Fruit fly (Drosophila melanogaster) whole organism, embryonic: ENCODE data around the gene gammaCOP.

ENCODE experiments used
- Antp ChIP-seq: fragments of 200-800 bp; sonication (Bioruptor generic); optimal IDR thresholded peaks from 3 replicates; lab custom pipeline; 2016; ENCODE audit warnings: missing biosample characterization, missing genetic modification characterization
- Awh ChIP-seq: fragments of 200-800 bp; sonication (Bioruptor generic); IDR thresholded peaks from 2 replicates; pipeline ENCODE4, ENCODE4 v1.3.6; 2022; ENCODE audit warnings: missing biosample characterization, missing genetic modification characterization
- CG10654 ChIP-seq: fragments of 200-800 bp; sonication (Bioruptor generic); optimal IDR thresholded peaks from 2 replicates; lab custom pipeline; 2016; ENCODE audit warnings: missing biosample characterization, missing genetic modification characterization
- CG11398 ChIP-seq: fragments of 200-800 bp; sonication (Bioruptor generic); optimal IDR thresholded peaks from 2 replicates; lab custom pipeline; 2016; ENCODE audit warnings: missing biosample characterization, missing genetic modification characterization
- CG12391 ChIP-seq: fragments of 200-800 bp; sonication (Bioruptor generic); optimal IDR thresholded peaks from 3 replicates; lab custom pipeline; 2018; ENCODE audit warnings: missing biosample characterization, mild to moderate bottlenecking, missing genetic modification characterization, moderate library complexity
- CG12659 ChIP-seq: fragments of 200-800 bp; sonication (Bioruptor generic); optimal IDR thresholded peaks from 3 replicates; lab custom pipeline; 2017; ENCODE audit warnings: mild to moderate bottlenecking, missing biosample characterization, missing genetic modification reagents, missing genetic modification characterization
- CG13287 ChIP-seq: fragments of 200-800 bp; sonication (Bioruptor generic); IDR thresholded peaks from 2 replicates; pipeline ENCODE4 v1.3.6; 2022; ENCODE audit warnings: missing biosample characterization, missing genetic modification characterization; ENCODE audit not compliant: partially characterized antibody
- CG13624 ChIP-seq: fragments of 200-800 bp; sonication (Bioruptor generic); optimal IDR thresholded peaks from 2 replicates; lab custom pipeline; 2016; ENCODE audit warnings: missing biosample characterization, missing genetic modification characterization
- CG14710 ChIP-seq: fragments of 200-800 bp; sonication (Bioruptor generic); optimal IDR thresholded peaks from 3 replicates; lab custom pipeline; 2019; ENCODE audit warnings: missing biosample characterization, mild to moderate bottlenecking, missing genetic modification characterization, moderate library complexity
- CG14860 ChIP-seq: fragments of 200-800 bp; sonication (Bioruptor generic); IDR thresholded peaks from 3 replicates; pipeline ENCODE4 v1.3.6; 2022; ENCODE audit warnings: missing biosample characterization, missing genetic modification characterization; ENCODE audit not compliant: partially characterized antibody
- CG15514 ChIP-seq: fragments of 200-800 bp; sonication (Bioruptor generic); optimal IDR thresholded peaks from 3 replicates; lab custom pipeline; 2017; ENCODE audit warnings: missing biosample characterization, missing genetic modification characterization, mild to moderate bottlenecking, moderate library complexity, missing genetic modification reagents
- CG1647 ChIP-seq: fragments of 200-800 bp; sonication (Bioruptor generic); optimal IDR thresholded peaks from 3 replicates; lab custom pipeline; 2016; ENCODE audit warnings: missing biosample characterization, missing genetic modification characterization
- CG17385 ChIP-seq: fragments of 200-800 bp; sonication (Bioruptor generic); optimal IDR thresholded peaks from 3 replicates; lab custom pipeline; 2018; ENCODE audit warnings: missing biosample characterization, mild to moderate bottlenecking, missing genetic modification characterization
- CG17829 ChIP-seq: fragments of 200-800 bp; optimal IDR thresholded peaks from 2 replicates; lab custom pipeline; 2019; ENCODE audit warnings: missing biosample characterization, mild to moderate bottlenecking, missing genetic modification characterization, moderate library complexity
- CG18011 ChIP-seq: fragments of 200-800 bp; sonication (Bioruptor generic); optimal IDR thresholded peaks from 2 replicates; lab custom pipeline; 2017; ENCODE audit warnings: missing biosample characterization, missing genetic modification characterization, mild to moderate bottlenecking, moderate library complexity, missing genotype
- CG2875 ChIP-seq: fragments of 200-800 bp; sonication (Bioruptor generic); optimal IDR thresholded peaks from 2 replicates; lab custom pipeline; 2017; ENCODE audit warnings: missing biosample characterization, mild to moderate bottlenecking, missing genetic modification characterization, missing genetic modification reagents
- CG31365 ChIP-seq: fragments of 200-800 bp; sonication (Bioruptor generic); optimal IDR thresholded peaks from 2 replicates; lab custom pipeline; 2018; ENCODE audit warnings: missing biosample characterization, mild to moderate bottlenecking, missing genetic modification characterization
- CG3281 ChIP-seq: fragments of 200-800 bp; sonication (Bioruptor generic); optimal IDR thresholded peaks from 3 replicates; lab custom pipeline; 2017; ENCODE audit warnings: missing biosample characterization, mild to moderate bottlenecking, missing genetic modification characterization
- CG3407 ChIP-seq: fragments of 200-800 bp; sonication (Bioruptor generic); optimal IDR thresholded peaks from 2 replicates; lab custom pipeline; 2018; ENCODE audit warnings: missing biosample characterization, mild to moderate bottlenecking, missing genetic modification characterization
- CG4282 ChIP-seq: fragments of 200-800 bp; sonication (Bioruptor generic); optimal IDR thresholded peaks from 2 replicates; lab custom pipeline; 2016; ENCODE audit warnings: missing biosample characterization, missing genetic modification characterization
- CG8388 ChIP-seq: fragments of 200-800 bp; sonication (Bioruptor generic); optimal IDR thresholded peaks from 2 replicates; lab custom pipeline; 2019; ENCODE audit warnings: missing biosample characterization, mild to moderate bottlenecking, missing genetic modification characterization, moderate library complexity
- CG8478 ChIP-seq: fragments of >200 bp; optimal IDR thresholded peaks from 2 replicates; lab custom pipeline; 2018
- Camta ChIP-seq: fragments of 200-800 bp; sonication (Bioruptor generic); optimal IDR thresholded peaks from 2 replicates; lab custom pipeline; 2016; ENCODE audit warnings: missing biosample characterization, missing genetic modification characterization
- Dp ChIP-seq: fragments of 200-800 bp; sonication (Bioruptor generic); optimal IDR thresholded peaks from 2 replicates; lab custom pipeline; 2018; ENCODE audit warnings: missing biosample characterization, mild to moderate bottlenecking, missing genetic modification characterization, moderate library complexity
- E2f2 ChIP-seq: fragments of 200-800 bp; sonication (Bioruptor generic); IDR thresholded peaks from 2 replicates; pipeline ENCODE4 v1.3.6; 2022; ENCODE audit warnings: missing biosample characterization, missing genetic modification characterization
- Ets65A ChIP-seq: fragments of 200-800 bp; sonication (Bioruptor generic); peaks from one replicate; lab custom pipeline; 2016; ENCODE audit warnings: missing biosample characterization, missing genetic modification characterization
- H2.0 ChIP-seq: fragments of 200-800 bp; sonication (Bioruptor generic); IDR thresholded peaks from 2 replicates; pipeline ENCODE4 v1.3.6; 2022; ENCODE audit warnings: missing biosample characterization, missing genetic modification characterization
- HmgZ ChIP-seq: fragments of 200-800 bp; sonication (Bioruptor generic); optimal IDR thresholded peaks from 2 replicates; lab custom pipeline; 2018; ENCODE audit warnings: missing biosample characterization, mild to moderate bottlenecking, missing genetic modification characterization
- Hr78 ChIP-seq, 2 experiments: fragments of 200-800 bp in 1 of 2; fragments of >200 bp in 1 of 2; sonication (Bioruptor generic) in 1 of 2; optimal IDR thresholded peaks; 2 replicates each; lab custom pipeline; 2017 to 2019; ENCODE audit warnings: missing biosample characterization in 2 of 2, missing genetic modification characterization in 2 of 2, mild to moderate bottlenecking in 1 of 2, moderate library complexity in 1 of 2
- Med ChIP-seq: fragments of 200-800 bp; sonication (Bioruptor generic); peaks from one replicate; lab custom pipeline; 2016; ENCODE audit warnings: missing biosample characterization, missing genetic modification characterization, mild to moderate bottlenecking, inconsistent platforms, moderate library complexity
- Myb ChIP-seq: fragments of 200-800 bp; sonication (Bioruptor generic); optimal IDR thresholded peaks from 2 replicates; lab custom pipeline; 2016; ENCODE audit warnings: missing biosample characterization, missing genetic modification characterization
- Side ChIP-seq: fragments of 200-800 bp; sonication (Bioruptor generic); optimal IDR thresholded peaks from 2 replicates; lab custom pipeline; 2016; ENCODE audit warnings: missing biosample characterization, missing genetic modification characterization
- Sin3A ChIP-seq: fragments of >200 bp; optimal IDR thresholded peaks from 2 replicates; lab custom pipeline; 2018
- Taf1 ChIP-seq: fragments of 200-800 bp; sonication (Bioruptor generic); IDR thresholded peaks from 2 replicates; pipeline ENCODE4 v1.3.6; 2022; ENCODE audit warnings: missing biosample characterization, missing genetic modification characterization
- bab2 ChIP-seq: fragments of 200-800 bp; sonication (Bioruptor generic); optimal IDR thresholded peaks from 2 replicates; lab custom pipeline; 2016; ENCODE audit warnings: missing biosample characterization, missing genetic modification characterization
- bbx ChIP-seq: fragments of 200-800 bp; sonication (Bioruptor generic); IDR thresholded peaks from 2 replicates; pipeline ENCODE4 v1.3.6; 2022; ENCODE audit warnings: missing biosample characterization, missing genetic modification characterization; ENCODE audit not compliant: partially characterized antibody
- bcd ChIP-seq: fragments of 200-800 bp; sonication (Bioruptor generic); optimal IDR thresholded peaks from 2 replicates; lab custom pipeline; 2017; ENCODE audit warnings: missing biosample characterization, mild to moderate bottlenecking, missing genetic modification characterization
- chinmo ChIP-seq: fragments of 200-800 bp; sonication (Bioruptor generic); IDR thresholded peaks from 4 replicates; pipeline ENCODE4 v1.3.6; 2022; ENCODE audit warnings: missing biosample characterization, missing genetic modification characterization; ENCODE audit not compliant: partially characterized antibody
- emc ChIP-seq: fragments of 200-800 bp; sonication (Bioruptor generic); optimal IDR thresholded peaks from 2 replicates; lab custom pipeline; 2016; ENCODE audit warnings: missing biosample characterization, missing genetic modification characterization
- h ChIP-seq: fragments of >200 bp; optimal IDR thresholded peaks from 2 replicates; lab custom pipeline; 2017
- hbn ChIP-seq: fragments of 200-800 bp; sonication (Bioruptor generic); IDR thresholded peaks from 2 replicates; pipeline ENCODE4 v1.3.6; 2022; ENCODE audit warnings: missing biosample characterization, missing genetic modification characterization; ENCODE audit not compliant: partially characterized antibody
- ind ChIP-seq: fragments of 200-800 bp; sonication (Bioruptor generic); optimal IDR thresholded peaks from 3 replicates; lab custom pipeline; 2016; ENCODE audit warnings: missing biosample characterization, missing genetic modification characterization
- jumu ChIP-seq: fragments of 200-800 bp; sonication (Bioruptor generic); optimal IDR thresholded peaks from 3 replicates; lab custom pipeline; 2016; ENCODE audit warnings: missing biosample characterization, missing genetic modification characterization
- kah ChIP-seq: fragments of 200-800 bp; sonication (Bioruptor generic); optimal IDR thresholded peaks from 2 replicates; lab custom pipeline; 2018; ENCODE audit warnings: missing biosample characterization, mild to moderate bottlenecking, missing genetic modification characterization
- phol ChIP-seq: fragments of 200-800 bp; sonication (Bioruptor generic); optimal IDR thresholded peaks from 3 replicates; lab custom pipeline; 2018; ENCODE audit warnings: missing biosample characterization, mild to moderate bottlenecking, missing genetic modification characterization, moderate library complexity
- psq ChIP-seq: fragments of 200-800 bp; sonication (Bioruptor generic); optimal IDR thresholded peaks from 2 replicates; lab custom pipeline; 2017; ENCODE audit warnings: missing biosample characterization, missing genetic modification characterization
- pzg ChIP-seq: fragments of 200-800 bp; sonication (Bioruptor generic); optimal IDR thresholded peaks from 3 replicates; lab custom pipeline; 2018; ENCODE audit warnings: missing biosample characterization, mild to moderate bottlenecking, missing genetic modification characterization, moderate library complexity
- stwl ChIP-seq: fragments of 200-800 bp; sonication (Bioruptor generic); optimal IDR thresholded peaks from 3 replicates; lab custom pipeline; 2018; ENCODE audit warnings: missing biosample characterization, mild to moderate bottlenecking, missing genetic modification characterization, moderate library complexity
- tna ChIP-seq: fragments of 200-800 bp; sonication (Bioruptor generic); IDR thresholded peaks from 2 replicates; pipeline ENCODE4 v1.3.6; 2022; ENCODE audit warnings: missing biosample characterization, missing genetic modification characterization; ENCODE audit not compliant: partially characterized antibody
- trem ChIP-seq: fragments of 200-800 bp; optimal IDR thresholded peaks from 3 replicates; lab custom pipeline; 2019; ENCODE audit warnings: missing biosample characterization, mild to moderate bottlenecking, missing genetic modification characterization, moderate library complexity
- zf30C ChIP-seq: fragments of 200-800 bp; sonication (Bioruptor generic); optimal IDR thresholded peaks from 3 replicates; lab custom pipeline; 2018; ENCODE audit warnings: missing biosample characterization, mild to moderate bottlenecking, missing genetic modification characterization

The gammaCOP gene

DNA sequence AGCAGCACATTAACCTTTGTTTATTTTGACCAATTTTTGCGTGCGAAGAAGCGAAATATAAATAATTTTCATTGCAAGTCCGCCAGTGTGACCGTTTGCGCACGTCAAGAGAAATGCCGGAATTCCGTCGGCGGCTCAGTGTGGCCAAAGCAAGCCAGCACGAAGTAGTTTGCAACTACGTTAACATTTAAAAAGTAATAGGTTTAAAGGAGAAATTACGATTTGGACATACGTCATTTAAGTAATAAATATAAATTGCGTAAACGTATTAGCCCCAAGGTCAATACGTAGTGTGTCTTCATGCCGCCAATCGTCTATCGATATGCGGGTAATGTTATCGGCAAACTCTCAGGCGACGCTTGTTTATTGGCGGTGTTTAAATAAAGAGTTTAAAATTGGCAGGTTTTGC lies 8.6 kb downstream of the gammaCOP start, which contains the start of the genes pygo and rod (continued):
- peak; percentile 48 for TF ChIP-seq phol (tag; lab: Kevin White, UChicago)
- peak; percentile 37 for TF ChIP-seq CG13624
- peak; percentile 59 for TF ChIP-seq jumu (GFP tag; lab: Kevin White, UChicago)
- no peak for TF ChIP-seq CG8478 (lab: Kevin White, UChicago)
- TF ChIP-seq emc (GFP tag; lab: Kevin White, UChicago) = no peak
- TF ChIP-seq Taf1 = no peak
- TF ChIP-seq CG14860 = peak; percentile 65
- no peak for TF ChIP-seq kah (GFP tag; lab: Kevin White, UChicago)
- no peak for TF ChIP-seq CG8388 (GFP tag; lab: Kevin White, UChicago)
- no peak for TF ChIP-seq CG2875 (GFP tag; lab: Kevin White, UChicago)
- peak; percentile 62 for TF ChIP-seq CG14710 (tag; lab: Kevin White, UChicago)
- TF ChIP-seq HmgZ (tag; lab: Kevin White, UChicago) = peak; percentile 66
- no peak for TF ChIP-seq CG3281 (GFP tag; lab: Kevin White, UChicago)
- TF ChIP-seq trem (tag; lab: Kevin White, UChicago) = peak; percentile 72
- TF ChIP-seq CG17385 = no peak
- TF ChIP-seq hbn (GFP tag; lab: Robert Waterston, UW) = peak; percentile 52
- TF ChIP-seq tna = peak; percentile 51
- TF ChIP-seq CG12391 (tag; lab: Kevin White, UChicago) = peak; percentile 34
- peak; percentile 88 for TF ChIP-seq E2f2 (GFP tag; lab: Robert Waterston, UW)
- 0 out of 4 replicates have a peak, but pooled peaks have one; percentile 60 for TF ChIP-seq chinmo (GFP tag; lab: Robert Waterston, UW)
- TF ChIP-seq CG12659 (GFP tag; lab: Kevin White, UChicago) = peak; percentile 56
- TF ChIP-seq pzg (GFP tag; lab: Kevin White, UChicago) = peak; percentile 86
- no peak for TF ChIP-seq zf30C
- no peak for TF ChIP-seq CG10654 (GFP tag; lab: Kevin White, UChicago)
- TF ChIP-seq CG13287 (GFP tag; lab: Robert Waterston, UW) = peak; percentile 80
- TF ChIP-seq Antp = no peak
- TF ChIP-seq stwl (tag; lab: Kevin White, UChicago) = peak; percentile 90
- TF ChIP-seq Side (GFP tag; lab: Kevin White, UChicago) = peak; percentile 15
- TF ChIP-seq bbx (GFP tag; lab: Robert Waterston, UW) = peak; percentile 45
- TF ChIP-seq CG11398 = no peak
- no peak for TF ChIP-seq CG1647 (GFP tag; lab: Kevin White, UChicago)
- TF ChIP-seq Camta (GFP tag; lab: Kevin White, UChicago) = peak; percentile 0
- peak; percentile 55 for TF ChIP-seq CG17829 (tag; lab: Kevin White, UChicago)
- no peak for TF ChIP-seq Ets65A (GFP tag; lab: Kevin White, UChicago)
- no peak for TF ChIP-seq CG31365
- peak; percentile 92 for TF ChIP-seq CG15514 (GFP tag; lab: Kevin White, UChicago)
- TF ChIP-seq Med (GFP tag; lab: Kevin White, UChicago) = peak; percentile 78
- no peak for TF ChIP-seq Hr78 (GFP tag; optimal IDR thresholded peaks at IDR 0.05; lab: Kevin White, UChicago)
- TF ChIP-seq CG3407 (GFP tag; lab: Kevin White, UChicago) = no peak
- no peak for TF ChIP-seq ind (GFP tag; lab: Kevin White, UChicago)
- no peak for TF ChIP-seq CG4282 (GFP tag; lab: Kevin White, UChicago)
- no peak for TF ChIP-seq bab2 (GFP tag; lab: Kevin White, UChicago)
- TF ChIP-seq bcd (GFP tag; lab: Kevin White, UChicago) = peak; percentile 6
- TF ChIP-seq CG18011 = no peak
- peak; percentile 71 for TF ChIP-seq Myb (GFP tag; lab: Kevin White, UChicago)
- TF ChIP-seq Dp (GFP tag; lab: Kevin White, UChicago) = peak; percentile 78
- no peak for TF ChIP-seq psq (GFP tag; lab: Kevin White, UChicago)
- TF ChIP-seq H2.0 = no peak
- no peak for TF ChIP-seq h (lab: Kevin White, UChicago)
- peak; percentile 93 for TF ChIP-seq Sin3A (lab: Kevin White, UChicago)
- no peak for TF ChIP-seq Awh (GFP tag; lab: Robert Waterston, UW)
